Fruit fly (Drosophila melanogaster) whole organism, embryonic: Measurements from ENCODE around the gene Rrp5.
A peak's percentile ranks its signal among the peaks of the same experiment; 100 is the strongest.

Experiments used
- Asciz ChIP-seq: fragments of 200-800 bp; sonication (Bioruptor generic); optimal IDR thresholded peaks from 2 replicates; lab custom pipeline; 2017; ENCODE audit warnings: missing biosample characterization, mild to moderate bottlenecking, missing genetic modification characterization, missing genetic modification reagents
- CG10959 ChIP-seq: fragments of 200-800 bp; sonication (Bioruptor generic); IDR thresholded peaks from 2 replicates; pipeline ENCODE4 v1.3.6; 2022; ENCODE audit warnings: missing biosample characterization, missing genetic modification characterization
- CG11247 ChIP-seq: fragments of 200-800 bp; sonication (Bioruptor generic); IDR thresholded peaks from 2 replicates; pipeline ENCODE4 v1.3.6; 2022; ENCODE audit warnings: missing biosample characterization, missing genetic modification characterization
- CG11696 ChIP-seq: fragments of 200-800 bp; sonication (Bioruptor generic); IDR thresholded peaks from 2 replicates; pipeline ENCODE4 v1.3.6; 2022; ENCODE audit warnings: missing biosample characterization, missing genetic modification characterization
- CG12104 ChIP-seq: fragments of 200-800 bp; sonication (Bioruptor generic); optimal IDR thresholded peaks from 3 replicates; lab custom pipeline; 2016; ENCODE audit warnings: missing biosample characterization, missing genetic modification characterization
- CG17186 ChIP-seq: fragments of 200-800 bp; sonication (Bioruptor generic); optimal IDR thresholded peaks from 3 replicates; lab custom pipeline; 2017; ENCODE audit warnings: missing biosample characterization, missing genetic modification reagents, missing genetic modification characterization
- CG17612 ChIP-seq: fragments of 200-800 bp; sonication (Bioruptor generic); IDR thresholded peaks from 2 replicates; pipeline ENCODE4 v1.3.6; 2022; ENCODE audit warnings: missing biosample characterization, missing genetic modification characterization
- CG3163 ChIP-seq: fragments of 200-800 bp; sonication (Bioruptor generic); optimal IDR thresholded peaks from 3 replicates; lab custom pipeline; 2016; ENCODE audit warnings: missing biosample characterization, missing genetic modification characterization
- CG34224 ChIP-seq: fragments of 200-800 bp; sonication (Bioruptor generic); IDR thresholded peaks from 3 replicates; pipeline ENCODE4 v1.3.6; 2022; ENCODE audit warnings: missing biosample characterization, missing genetic modification characterization; ENCODE audit not compliant: partially characterized antibody
- CG3838 ChIP-seq: fragments of 200-800 bp; sonication (Bioruptor generic); optimal IDR thresholded peaks from 3 replicates; lab custom pipeline; 2016; ENCODE audit warnings: missing biosample characterization, missing genetic modification characterization
- CG6175 ChIP-seq: fragments of 200-800 bp; sonication (Bioruptor generic); IDR thresholded peaks from 3 replicates; pipeline ENCODE4 v1.3.6; 2022; ENCODE audit warnings: missing biosample characterization, missing genetic modification characterization
- CG7271 ChIP-seq: fragments of 200-800 bp; sonication (Bioruptor generic); optimal IDR thresholded peaks from 2 replicates; lab custom pipeline; 2018; ENCODE audit warnings: missing biosample characterization, mild to moderate bottlenecking, missing genetic modification characterization, moderate library complexity
- CG8924 ChIP-seq: fragments of 200-800 bp; optimal IDR thresholded peaks from 3 replicates; lab custom pipeline; 2019; ENCODE audit warnings: missing biosample characterization, mild to moderate bottlenecking, missing genetic modification characterization, moderate library complexity
- CHES-1-like ChIP-seq: fragments of 200-800 bp; sonication (Bioruptor generic); optimal IDR thresholded peaks from 2 replicates; lab custom pipeline; 2016; ENCODE audit warnings: missing biosample characterization, missing genetic modification characterization
- CoRest ChIP-seq: fragments of 200-800 bp; sonication (Bioruptor generic); optimal IDR thresholded peaks from 3 replicates; lab custom pipeline; 2018; ENCODE audit warnings: missing biosample characterization, mild to moderate bottlenecking, missing genetic modification characterization, moderate library complexity
- E2f1 ChIP-seq: fragments of 200-800 bp; sonication (Bioruptor generic); IDR thresholded peaks from 2 replicates; pipeline ENCODE4 v1.3.6; 2022; ENCODE audit warnings: missing biosample characterization, missing genetic modification characterization
- ERR ChIP-seq: fragments of 200-800 bp; sonication (Bioruptor generic); optimal IDR thresholded peaks from 2 replicates; lab custom pipeline; 2016; ENCODE audit warnings: missing biosample characterization, missing genetic modification characterization
- Elba2 ChIP-seq: fragments of 200-800 bp; sonication (Bioruptor generic); optimal IDR thresholded peaks from 3 replicates; lab custom pipeline; 2016; ENCODE audit warnings: missing biosample characterization, missing genetic modification characterization
- Fer1 ChIP-seq: fragments of 200-800 bp; sonication (Bioruptor generic); optimal IDR thresholded peaks from 2 replicates; lab custom pipeline; 2017; ENCODE audit warnings: missing biosample characterization, mild to moderate bottlenecking, missing genetic modification characterization
- Fer2 ChIP-seq: fragments of 200-800 bp; sonication (Bioruptor generic); optimal IDR thresholded peaks from 2 replicates; lab custom pipeline; 2018; ENCODE audit warnings: missing biosample characterization, mild to moderate bottlenecking, missing genetic modification characterization, moderate library complexity
- Hr51 ChIP-seq, 2 experiments: fragments of 200-800 bp; sonication (Bioruptor generic); optimal IDR thresholded peaks; 2 replicates in 1 of 2; 3 replicates in 1 of 2; lab custom pipeline; 2016 to 2018; ENCODE audit warnings: missing biosample characterization in 2 of 2, missing genetic modification characterization in 2 of 2, mild to moderate bottlenecking in 1 of 2, moderate library complexity in 1 of 2
- Kr ChIP-seq: fragments of 200-800 bp; sonication (Bioruptor generic); optimal IDR thresholded peaks from 2 replicates; lab custom pipeline; 2017; ENCODE audit warnings: missing biosample characterization, mild to moderate bottlenecking, missing genetic modification characterization
- Mad ChIP-seq: fragments of 200-800 bp; sonication (Bioruptor generic); optimal IDR thresholded peaks from 2 replicates; lab custom pipeline; 2016; ENCODE audit warnings: missing biosample characterization, missing genetic modification characterization
- NfI ChIP-seq: fragments of 200-800 bp; sonication (Bioruptor generic); optimal IDR thresholded peaks from 3 replicates; lab custom pipeline; 2018; ENCODE audit warnings: missing biosample characterization, mild to moderate bottlenecking, missing genetic modification characterization, moderate library complexity
- Six4 ChIP-seq: fragments of 200-800 bp; sonication (Bioruptor generic); optimal IDR thresholded peaks from 2 replicates; lab custom pipeline; 2016; ENCODE audit warnings: missing biosample characterization, missing genetic modification characterization
- Sox100B ChIP-seq: fragments of 200-800 bp; sonication (Bioruptor generic); optimal IDR thresholded peaks from 3 replicates; lab custom pipeline; 2018; ENCODE audit warnings: missing biosample characterization, mild to moderate bottlenecking, missing genetic modification characterization
- Spps ChIP-seq: fragments of 200-800 bp; sonication (Bioruptor generic); optimal IDR thresholded peaks from 2 replicates; lab custom pipeline; 2018; ENCODE audit warnings: missing biosample characterization, mild to moderate bottlenecking, missing genetic modification characterization
- ab ChIP-seq: fragments of 200-800 bp; sonication (Bioruptor generic); optimal IDR thresholded peaks from 2 replicates; lab custom pipeline; 2016; ENCODE audit warnings: missing biosample characterization, missing genetic modification characterization
- bab2 ChIP-seq: fragments of 200-800 bp; sonication (Bioruptor generic); optimal IDR thresholded peaks from 2 replicates; lab custom pipeline; 2016; ENCODE audit warnings: missing biosample characterization, missing genetic modification characterization
- cato ChIP-seq: fragments of 200-800 bp; sonication (Bioruptor generic); optimal IDR thresholded peaks from 2 replicates; lab custom pipeline; 2016; ENCODE audit warnings: missing biosample characterization, missing genetic modification characterization, borderline replicate concordance
- cg ChIP-seq: fragments of 200-800 bp; sonication (Bioruptor generic); optimal IDR thresholded peaks from 3 replicates; lab custom pipeline; 2019; ENCODE audit warnings: missing biosample characterization, mild to moderate bottlenecking, missing genetic modification characterization, moderate library complexity
- crc ChIP-seq: fragments of 200-800 bp; sonication (Bioruptor generic); optimal IDR thresholded peaks from 2 replicates; lab custom pipeline; 2016; ENCODE audit warnings: missing biosample characterization, missing genetic modification characterization
- dan ChIP-seq: fragments of 200-800 bp; sonication (Bioruptor generic); IDR thresholded peaks from 2 replicates; pipeline ENCODE4 v1.3.6; 2022; ENCODE audit warnings: missing biosample characterization, missing genetic modification characterization
- dati ChIP-seq: fragments of 200-800 bp; sonication (Bioruptor generic); IDR thresholded peaks from 2 replicates; pipeline ENCODE4 v1.3.6; 2022; ENCODE audit warnings: missing biosample characterization, missing genetic modification characterization
- dmrt99B ChIP-seq: fragments of 200-800 bp; sonication (Bioruptor generic); optimal IDR thresholded peaks from 2 replicates; lab custom pipeline; 2018; ENCODE audit warnings: missing biosample characterization, mild to moderate bottlenecking, missing genetic modification characterization, moderate library complexity
- ftz-f1 ChIP-seq: fragments of 200-800 bp; sonication (Bioruptor generic); optimal IDR thresholded peaks from 2 replicates; lab custom pipeline; 2016; ENCODE audit warnings: missing biosample characterization, missing genetic modification characterization
- kah ChIP-seq: fragments of 200-800 bp; sonication (Bioruptor generic); optimal IDR thresholded peaks from 2 replicates; lab custom pipeline; 2018; ENCODE audit warnings: missing biosample characterization, mild to moderate bottlenecking, missing genetic modification characterization
- luna ChIP-seq: fragments of 200-800 bp; sonication (Bioruptor generic); optimal IDR thresholded peaks from 2 replicates; lab custom pipeline; 2016; ENCODE audit warnings: missing biosample characterization, missing genetic modification characterization
- nmo ChIP-seq: fragments of 200-800 bp; sonication (Bioruptor generic); optimal IDR thresholded peaks from 2 replicates; lab custom pipeline; 2018; ENCODE audit warnings: missing biosample characterization, mild to moderate bottlenecking, missing genetic modification characterization, moderate library complexity
- pita ChIP-seq: fragments of 200-800 bp; sonication (Bioruptor generic); optimal IDR thresholded peaks from 2 replicates; lab custom pipeline; 2017; ENCODE audit warnings: missing biosample characterization, mild to moderate bottlenecking, missing genetic modification characterization
- prd ChIP-seq, 3 experiments: fragments of >200 bp in 2 of 3; fragments of 200-800 bp in 1 of 3; sonication (Bioruptor generic) in 1 of 3; optimal IDR thresholded peaks in 2 of 3; IDR thresholded peaks in 1 of 3; 2 replicates in 2 of 3; 3 replicates in 1 of 3; pipeline versions ENCODE4 v1.3.6 to Lab custom; 2017 to 2022; ENCODE audit warnings: missing biosample characterization in 1 of 3, missing genetic modification characterization in 1 of 3
- rib ChIP-seq: fragments of 200-800 bp; sonication (Bioruptor generic); IDR thresholded peaks from 2 replicates; pipeline ENCODE4 v1.3.6; 2022; ENCODE audit warnings: missing biosample characterization, missing genetic modification characterization
- seq ChIP-seq: fragments of 200-800 bp; sonication (Bioruptor generic); IDR thresholded peaks from 2 replicates; pipeline ENCODE4 v1.3.6; 2022; ENCODE audit warnings: missing biosample characterization, missing genetic modification characterization
- slp2 ChIP-seq: fragments of 200-800 bp; sonication (Bioruptor generic); optimal IDR thresholded peaks from 2 replicates; lab custom pipeline; 2016; ENCODE audit warnings: missing biosample characterization, missing genetic modification characterization
- sna ChIP-seq: fragments of 200-800 bp; sonication (Bioruptor generic); IDR thresholded peaks from 2 replicates; pipeline ENCODE4 v1.3.6; 2022; ENCODE audit warnings: missing biosample characterization, missing genetic modification characterization; ENCODE audit not compliant: partially characterized antibody
- sr ChIP-seq: fragments of 200-800 bp; sonication (Bioruptor generic); IDR thresholded peaks from 3 replicates; pipeline ENCODE4 v1.3.6; 2022; ENCODE audit warnings: missing biosample characterization, missing genetic modification characterization
- tna ChIP-seq: fragments of 200-800 bp; sonication (Bioruptor generic); IDR thresholded peaks from 2 replicates; pipeline ENCODE4 v1.3.6; 2022; ENCODE audit warnings: missing biosample characterization, missing genetic modification characterization; ENCODE audit not compliant: partially characterized antibody
- ttk ChIP-seq: fragments of 200-800 bp; sonication (Bioruptor generic); IDR thresholded peaks from 2 replicates; pipeline ENCODE4 v2.1.2; 2022; ENCODE audit warnings: missing biosample characterization, missing genetic modification characterization
- vfl ChIP-seq: fragments of 200-800 bp; sonication (Bioruptor generic); optimal IDR thresholded peaks from 2 replicates; lab custom pipeline; 2016; ENCODE audit warnings: missing biosample characterization, missing genetic modification characterization
- zfh1 ChIP-seq: fragments of 200-800 bp; sonication (Bioruptor generic); IDR thresholded peaks from 3 replicates; pipeline ENCODE4 v1.3.6; 2022; ENCODE audit warnings: missing biosample characterization, missing genetic modification characterization

Rrp5 gene

DNA sequence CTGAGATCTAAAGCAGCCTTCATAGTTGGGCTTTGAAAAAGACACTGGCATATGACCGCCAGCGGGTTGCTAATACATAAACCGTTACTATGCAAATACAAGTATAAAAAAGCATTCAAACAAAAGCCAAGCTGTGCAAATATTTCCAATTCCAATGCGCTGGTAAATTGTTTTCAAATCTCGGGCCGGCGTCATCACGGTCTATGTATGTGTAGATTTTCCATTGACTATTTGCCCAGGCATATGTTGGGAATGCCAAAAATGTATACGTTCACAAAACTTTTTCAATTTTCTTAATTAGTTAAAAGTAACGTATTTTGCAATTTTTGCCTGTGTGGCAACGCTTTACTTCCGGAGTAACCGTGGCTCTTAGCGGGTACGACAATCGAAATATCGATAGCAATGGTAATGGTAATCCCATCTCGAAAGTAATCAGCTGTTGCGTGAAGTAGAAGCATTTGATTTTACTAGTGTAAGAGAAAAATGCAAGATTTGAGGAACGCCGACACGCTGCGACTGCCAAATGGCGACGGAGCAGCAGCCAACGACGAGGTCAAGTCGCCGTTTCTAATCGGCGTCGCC is 43.3 kb downstream of the Rrp5 start, which contains the start of the genes CG34290 and Uck (continued):
- TF ChIP-seq rib (GFP tag; lab: Robert Waterston, UW) (no peak), nmo (peak; percentile 74), CG8924 (tag; lab: Kevin White, UChicago) (peak; percentile 34), ftz-f1 (GFP tag; lab: Kevin White, UChicago) (peak; percentile 40), Sox100B (peak; percentile 79), cato (GFP tag; lab: Kevin White, UChicago) (no peak), crc (peak; percentile 69), bab2 (GFP tag; lab: Kevin White, UChicago) (peak; percentile 18), tna (GFP tag; lab: Robert Waterston, UW) (peak; percentile 43), CG7271 (tag; lab: Kevin White, UChicago) (peak; percentile 64), cg (GFP tag; lab: Kevin White, UChicago) (no peak), dan (no peak), kah (GFP tag; lab: Kevin White, UChicago) (peak; percentile 57), Fer1 (GFP tag; lab: Kevin White, UChicago) (peak; percentile 92), Kr (GFP tag; lab: Kevin White, UChicago) (no peak), Six4 (GFP tag; lab: Kevin White, UChicago) (peak; percentile 43), zfh1 (GFP tag; lab: Robert Waterston, UW) (peak; percentile 76), CG11696 (GFP tag; lab: Robert Waterston, UW) (no peak), dati (GFP tag; lab: Robert Waterston, UW) (no peak), luna (GFP tag; lab: Kevin White, UChicago) (peak; percentile 44), CG12104 (GFP tag; lab: Kevin White, UChicago) (peak; percentile 81), Fer2 (peak; percentile 76), ttk (GFP tag; lab: Robert Waterston, UW) (peak; percentile 44), sna (GFP tag; lab: Robert Waterston, UW) (peak; percentile 89), Spps (peak; percentile 30), slp2 (GFP tag; lab: Kevin White, UChicago) (peak; percentile 74), dmrt99B (tag; lab: Kevin White, UChicago) (peak; percentile 65), CG3163 (GFP tag; lab: Kevin White, UChicago) (peak; percentile 68), Mad (GFP tag; lab: Kevin White, UChicago) (peak; percentile 65), CG34224 (GFP tag; lab: Robert Waterston, UW) (peak; percentile 82), CG17186 (GFP tag; lab: Kevin White, UChicago) (peak; percentile 73), CG10959 (GFP tag; lab: Robert Waterston, UW) (peak; percentile 30; the same call in 1 of the 2 replicates), ERR (peak; percentile 78), Asciz (peak; percentile 70), Hr51 (GFP tag; optimal IDR thresholded peaks at IDR 0.05; lab: Kevin White, UChicago) (peak; percentile 63 to 68), CHES-1-like (GFP tag; lab: Kevin White, UChicago) (peak; percentile 79), NfI (GFP tag; lab: Kevin White, UChicago) (peak; percentile 92), Elba2 (GFP tag; lab: Kevin White, UChicago) (no peak), CG3838 (GFP tag; lab: Kevin White, UChicago) (no peak), vfl (GFP tag; lab: Kevin White, UChicago) (peak; percentile 16), prd (optimal IDR thresholded peaks at IDR 0.05; lab: Kevin White, UChicago) (no peak), prd (GFP tag; IDR thresholded peaks at IDR 0.05; lab: Robert Waterston, UW) (peak; percentile 47; the same call in 2 of the 3 replicates), seq (GFP tag; lab: Robert Waterston, UW) (0 out of 2 replicates have a peak, but pooled peaks have one; percentile 23), CG6175 (GFP tag; lab: Robert Waterston, UW) (no peak), pita (GFP tag; lab: Kevin White, UChicago) (no peak), CoRest (peak; percentile 87), ab (no peak), E2f1 (GFP tag; lab: Robert Waterston, UW) (peak; percentile 54), CG11247 (peak; percentile 79), CG17612 (no peak), sr (GFP tag; lab: Robert Waterston, UW) (0 out of 3 replicates have a peak, but pooled peaks have one; percentile 50)
